Fruit fly (Drosophila melanogaster) whole organism, embryonic: ENCODE measurements around the gene CG7530.

Source experiments
- Awh ChIP-seq: fragments of 200-800 bp; sonication (Bioruptor generic); IDR thresholded peaks from 2 replicates; pipeline ENCODE4, ENCODE4 v1.3.6; 2022; ENCODE audit warnings: missing biosample characterization, missing genetic modification characterization
- Bgb ChIP-seq: fragments of 200-800 bp; sonication (Bioruptor generic); IDR thresholded peaks from 2 replicates; pipeline ENCODE4 v1.3.6; 2022; ENCODE audit warnings: missing biosample characterization, missing genetic modification characterization; ENCODE audit not compliant: partially characterized antibody
- CG10565 ChIP-seq: fragments of 200-800 bp; sonication (Bioruptor generic); optimal IDR thresholded peaks from 3 replicates; lab custom pipeline; 2016; ENCODE audit warnings: missing biosample characterization, mild to moderate bottlenecking, missing genetic modification characterization
- CG11696 ChIP-seq: fragments of 200-800 bp; sonication (Bioruptor generic); IDR thresholded peaks from 2 replicates; pipeline ENCODE4 v1.3.6; 2022; ENCODE audit warnings: missing biosample characterization, missing genetic modification characterization
- CG12942 ChIP-seq: fragments of 200-800 bp; sonication (Bioruptor generic); optimal IDR thresholded peaks from 3 replicates; lab custom pipeline; 2016; ENCODE audit warnings: missing biosample characterization, missing genetic modification characterization
- CG14667 ChIP-seq: fragments of 200-800 bp; sonication (Bioruptor generic); IDR thresholded peaks from 2 replicates; pipeline ENCODE4 v1.3.6; 2022; ENCODE audit warnings: missing biosample characterization, missing genetic modification characterization
- CG14860 ChIP-seq: fragments of 200-800 bp; sonication (Bioruptor generic); IDR thresholded peaks from 3 replicates; pipeline ENCODE4 v1.3.6; 2022; ENCODE audit warnings: missing biosample characterization, missing genetic modification characterization; ENCODE audit not compliant: partially characterized antibody
- CG18011 ChIP-seq: fragments of 200-800 bp; sonication (Bioruptor generic); optimal IDR thresholded peaks from 2 replicates; lab custom pipeline; 2017; ENCODE audit warnings: missing biosample characterization, missing genetic modification characterization, mild to moderate bottlenecking, moderate library complexity, missing genotype
- CG2199 ChIP-seq: fragments of 200-800 bp; sonication (Bioruptor generic); IDR thresholded peaks from 3 replicates; pipeline ENCODE4 v1.3.6; 2022; ENCODE audit warnings: missing biosample characterization, missing genetic modification characterization
- CG30403 ChIP-seq: fragments of 200-800 bp; sonication (Bioruptor generic); optimal IDR thresholded peaks from 3 replicates; lab custom pipeline; 2016; ENCODE audit warnings: missing biosample characterization, missing genetic modification characterization
- CG31441 ChIP-seq: fragments of 200-800 bp; sonication (Bioruptor generic); IDR thresholded peaks from 2 replicates; pipeline ENCODE4 v1.3.6; 2022; ENCODE audit warnings: missing biosample characterization, missing genetic modification characterization
- CG3163 ChIP-seq: fragments of 200-800 bp; sonication (Bioruptor generic); optimal IDR thresholded peaks from 3 replicates; lab custom pipeline; 2016; ENCODE audit warnings: missing biosample characterization, missing genetic modification characterization
- CG34422 ChIP-seq: fragments of 200-800 bp; sonication (Bioruptor generic); IDR thresholded peaks from 3 replicates; pipeline ENCODE4 v1.3.6; 2022; ENCODE audit warnings: missing biosample characterization, missing genetic modification characterization
- CG4617 ChIP-seq: fragments of 200-800 bp; sonication (Bioruptor generic); optimal IDR thresholded peaks from 3 replicates; lab custom pipeline; 2016; ENCODE audit warnings: missing biosample characterization, missing genetic modification characterization, borderline replicate concordance
- CG6791 ChIP-seq: fragments of 200-800 bp; sonication (Bioruptor generic); IDR thresholded peaks from 3 replicates; pipeline ENCODE4 v1.3.6; 2022; ENCODE audit warnings: missing biosample characterization, missing genetic modification characterization; ENCODE audit not compliant: partially characterized antibody
- CG7786 ChIP-seq: fragments of 200-800 bp; sonication (Bioruptor generic); optimal IDR thresholded peaks from 2 replicates; lab custom pipeline; 2016; ENCODE audit warnings: missing biosample characterization, missing genetic modification characterization
- CG8359 ChIP-seq: fragments of 200-800 bp; sonication (Bioruptor generic); optimal IDR thresholded peaks from 2 replicates; lab custom pipeline; 2017; ENCODE audit warnings: missing biosample characterization, mild to moderate bottlenecking, missing genetic modification characterization, borderline replicate concordance
- CG9817 ChIP-seq: fragments of 200-800 bp; sonication (Bioruptor generic); optimal IDR thresholded peaks from 2 replicates; lab custom pipeline; 2018; ENCODE audit warnings: missing biosample characterization, mild to moderate bottlenecking, missing genetic modification characterization, moderate library complexity
- D19B ChIP-seq: fragments of 200-800 bp; sonication (Bioruptor generic); optimal IDR thresholded peaks from 2 replicates; lab custom pipeline; 2017; ENCODE audit warnings: missing biosample characterization, mild to moderate bottlenecking, missing genetic modification characterization
- Doc2 ChIP-seq: fragments of 200-800 bp; sonication (Bioruptor generic); IDR thresholded peaks from 2 replicates; pipeline ENCODE4 v1.3.6; 2022; ENCODE audit warnings: missing biosample characterization, missing genetic modification characterization
- E2f1 ChIP-seq: fragments of 200-800 bp; sonication (Bioruptor generic); IDR thresholded peaks from 2 replicates; pipeline ENCODE4 v1.3.6; 2022; ENCODE audit warnings: missing biosample characterization, missing genetic modification characterization
- Fer1 ChIP-seq: fragments of 200-800 bp; sonication (Bioruptor generic); optimal IDR thresholded peaks from 2 replicates; lab custom pipeline; 2017; ENCODE audit warnings: missing biosample characterization, mild to moderate bottlenecking, missing genetic modification characterization
- GATAe ChIP-seq: fragments of 200-800 bp; sonication (Bioruptor generic); conservative IDR thresholded peaks from 2 replicates; pipeline ENCODE4 v1.3.6; 2022; ENCODE audit warnings: missing biosample characterization, missing genetic modification characterization
- Lpt ChIP-seq: fragments of >200 bp; optimal IDR thresholded peaks from 2 replicates; lab custom pipeline; 2018; ENCODE audit warnings: missing biosample characterization, missing genetic modification characterization
- Mad ChIP-seq: fragments of 200-800 bp; sonication (Bioruptor generic); optimal IDR thresholded peaks from 2 replicates; lab custom pipeline; 2016; ENCODE audit warnings: missing biosample characterization, missing genetic modification characterization
- NC2α ChIP-seq: fragments of 200-800 bp; sonication (Bioruptor generic); optimal IDR thresholded peaks from 2 replicates; lab custom pipeline; 2016; ENCODE audit warnings: missing biosample characterization, missing genetic modification characterization
- NFAT ChIP-seq: fragments of 200-800 bp; sonication (Bioruptor generic); IDR thresholded peaks from 2 replicates; pipeline ENCODE4 v1.3.6; 2022; ENCODE audit warnings: missing biosample characterization, missing genetic modification characterization
- Neu2 ChIP-seq: fragments of 200-800 bp; sonication (Bioruptor generic); optimal IDR thresholded peaks from 3 replicates; lab custom pipeline; 2016; ENCODE audit warnings: missing biosample characterization, missing genetic modification characterization, borderline replicate concordance
- Sox102F ChIP-seq: fragments of 200-800 bp; sonication (Bioruptor generic); optimal IDR thresholded peaks from 2 replicates; lab custom pipeline; 2018; ENCODE audit warnings: missing biosample characterization, mild to moderate bottlenecking, missing genetic modification characterization, moderate library complexity
- Sry-β ChIP-seq: fragments of 200-800 bp; sonication (Bioruptor generic); optimal IDR thresholded peaks from 2 replicates; lab custom pipeline; 2018; ENCODE audit warnings: missing biosample characterization, mild to moderate bottlenecking, missing genetic modification characterization, moderate library complexity
- amos ChIP-seq: fragments of 200-800 bp; sonication (Bioruptor generic); IDR thresholded peaks from 2 replicates; pipeline ENCODE4 v1.3.6; 2022; ENCODE audit warnings: missing biosample characterization, missing genetic modification characterization; ENCODE audit not compliant: partially characterized antibody
- ato ChIP-seq: fragments of 200-800 bp; sonication (Bioruptor generic); IDR thresholded peaks from 2 replicates; pipeline ENCODE4 v1.3.6; 2022; ENCODE audit warnings: missing biosample characterization, missing genetic modification characterization; ENCODE audit not compliant: partially characterized antibody
- caup ChIP-seq: fragments of 200-800 bp; sonication (Bioruptor generic); optimal IDR thresholded peaks from 3 replicates; lab custom pipeline; 2017; ENCODE audit warnings: missing biosample characterization, mild to moderate bottlenecking, missing genetic modification characterization, moderate library complexity; ENCODE audit not compliant: severe bottlenecking
- chinmo ChIP-seq: fragments of 200-800 bp; sonication (Bioruptor generic); IDR thresholded peaks from 4 replicates; pipeline ENCODE4 v1.3.6; 2022; ENCODE audit warnings: missing biosample characterization, missing genetic modification characterization; ENCODE audit not compliant: partially characterized antibody
- da ChIP-seq: fragments of 200-800 bp; sonication (Bioruptor generic); optimal IDR thresholded peaks from 2 replicates; lab custom pipeline; 2016; ENCODE audit warnings: missing biosample characterization, missing genetic modification characterization
- dati ChIP-seq: fragments of 200-800 bp; sonication (Bioruptor generic); IDR thresholded peaks from 2 replicates; pipeline ENCODE4 v1.3.6; 2022; ENCODE audit warnings: missing biosample characterization, missing genetic modification characterization
- dimm ChIP-seq: fragments of 200-800 bp; sonication (Bioruptor generic); IDR thresholded peaks from 2 replicates; pipeline ENCODE4 v1.3.6; 2022; ENCODE audit warnings: missing biosample characterization, missing genetic modification characterization
- dmrt99B ChIP-seq: fragments of 200-800 bp; sonication (Bioruptor generic); optimal IDR thresholded peaks from 2 replicates; lab custom pipeline; 2018; ENCODE audit warnings: missing biosample characterization, mild to moderate bottlenecking, missing genetic modification characterization, moderate library complexity
- ewg ChIP-seq: fragments of 200-800 bp; sonication (Bioruptor generic); optimal IDR thresholded peaks from 3 replicates; lab custom pipeline; 2017; ENCODE audit warnings: mild to moderate bottlenecking, missing biosample characterization, missing genetic modification reagents, missing genetic modification characterization
- fru ChIP-seq: fragments of >200 bp; optimal IDR thresholded peaks from 2 replicates; lab custom pipeline; 2017
- gcm ChIP-seq: fragments of 200-800 bp; sonication (Bioruptor generic); optimal IDR thresholded peaks from 2 replicates; lab custom pipeline; 2019; ENCODE audit warnings: missing biosample characterization, mild to moderate bottlenecking, missing genetic modification characterization, moderate library complexity
- gem ChIP-seq: fragments of 200-800 bp; sonication (Bioruptor generic); optimal IDR thresholded peaks from 2 replicates; lab custom pipeline; 2019; ENCODE audit warnings: missing biosample characterization, mild to moderate bottlenecking, missing genetic modification characterization, moderate library complexity
- gro ChIP-seq: fragments of 200-800 bp; sonication (Bioruptor generic); optimal IDR thresholded peaks from 2 replicates; lab custom pipeline; 2016; ENCODE audit warnings: missing biosample characterization, missing genetic modification characterization
- jigr1 ChIP-seq: fragments of 200-800 bp; sonication (Bioruptor generic); IDR thresholded peaks from 3 replicates; pipeline ENCODE4 v1.3.6; 2022; ENCODE audit warnings: missing biosample characterization, missing genetic modification characterization
- jumu ChIP-seq: fragments of 200-800 bp; sonication (Bioruptor generic); optimal IDR thresholded peaks from 3 replicates; lab custom pipeline; 2016; ENCODE audit warnings: missing biosample characterization, missing genetic modification characterization
- lbe ChIP-seq: fragments of 200-800 bp; sonication (Bioruptor generic); optimal IDR thresholded peaks from 2 replicates; lab custom pipeline; 2016; ENCODE audit warnings: missing biosample characterization, mild to moderate bottlenecking, missing genetic modification characterization
- mam ChIP-seq: fragments of 200-800 bp; sonication (Bioruptor generic); optimal IDR thresholded peaks from 3 replicates; lab custom pipeline; 2016; ENCODE audit warnings: missing biosample characterization, missing genetic modification characterization
- nerfin-1 ChIP-seq: fragments of 200-800 bp; sonication (Bioruptor generic); optimal IDR thresholded peaks from 3 replicates; lab custom pipeline; 2019; ENCODE audit warnings: missing biosample characterization, mild to moderate bottlenecking, missing genetic modification characterization, moderate library complexity
- run ChIP-seq: fragments of 200-800 bp; sonication (Bioruptor generic); optimal IDR thresholded peaks from 3 replicates; lab custom pipeline; 2018; ENCODE audit warnings: missing biosample characterization, mild to moderate bottlenecking, missing genetic modification characterization
- stc ChIP-seq: fragments of 200-800 bp; sonication (Bioruptor generic); IDR thresholded peaks from 2 replicates; pipeline ENCODE4 v1.3.6; 2022; ENCODE audit warnings: missing biosample characterization, missing genetic modification characterization

CG7530 gene

DNA sequence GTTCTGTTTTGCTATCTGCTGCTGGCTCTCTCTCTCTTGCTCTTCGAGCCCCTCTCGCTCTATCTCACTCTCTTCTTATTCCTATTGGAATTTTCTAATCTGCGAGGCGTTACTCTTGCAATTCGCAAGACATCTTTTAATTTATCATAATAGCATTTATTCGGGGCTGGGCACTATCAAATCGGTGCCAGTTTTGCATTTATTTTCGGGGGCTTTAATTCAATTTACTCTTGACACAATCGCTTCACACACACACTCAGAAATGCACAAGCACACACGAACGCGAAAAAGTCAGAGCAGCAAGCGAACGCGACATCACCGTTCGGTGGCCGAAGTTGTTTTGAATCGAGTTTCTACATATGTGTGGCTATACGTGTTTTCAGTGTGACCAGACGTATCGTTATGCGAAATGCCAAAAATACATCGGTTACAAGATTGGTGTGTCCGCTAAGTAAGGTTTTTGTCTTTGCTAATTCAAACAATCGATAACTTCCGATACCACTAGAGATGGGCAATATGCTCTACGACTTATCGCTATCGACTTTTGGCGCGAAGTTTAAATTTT lies 34.3 kb downstream of the CG7530 start, which contains the start of gene Meltrin (continued):
- TF ChIP-seq Fer1 (GFP tag; lab: Kevin White, UChicago) (peak; percentile 79), nerfin-1 (tag; lab: Kevin White, UChicago) (peak; percentile 96), jigr1 (GFP tag; lab: Robert Waterston, UW) (no peak), D19B (GFP tag; lab: Kevin White, UChicago) (no peak), ato (GFP tag; lab: Robert Waterston, UW) (no peak), CG6791 (GFP tag; lab: Robert Waterston, UW) (no peak), dimm (no peak), CG14667 (no peak), gro (GFP tag; lab: Kevin White, UChicago) (peak; percentile 87), CG8359 (GFP tag; lab: Kevin White, UChicago) (no peak), NC2α (GFP tag; lab: Kevin White, UChicago) (peak; percentile 36), caup (GFP tag; lab: Kevin White, UChicago) (peak; percentile 77), gem (peak; percentile 15), CG30403 (GFP tag; lab: Kevin White, UChicago) (peak; percentile 6), Mad (GFP tag; lab: Kevin White, UChicago) (peak; percentile 62), chinmo (no peak), CG10565 (GFP tag; lab: Kevin White, UChicago) (no peak), CG14860 (GFP tag; lab: Robert Waterston, UW) (no peak), CG34422 (GFP tag; lab: Robert Waterston, UW) (no peak), dati (GFP tag; lab: Robert Waterston, UW) (no peak), Doc2 (no peak), CG12942 (GFP tag; lab: Kevin White, UChicago) (peak; percentile 35), amos (GFP tag; lab: Robert Waterston, UW) (no peak), fru (lab: Kevin White, UChicago) (no peak), Bgb (GFP tag; lab: Robert Waterston, UW) (no peak), NFAT (GFP tag; lab: Robert Waterston, UW) (no peak), da (peak; percentile 49), GATAe (GFP tag; lab: Robert Waterston, UW) (no peak), Neu2 (no peak), Lpt (GFP tag; lab: Kevin White, UChicago) (no peak), gcm (GFP tag; lab: Kevin White, UChicago) (peak; percentile 66), CG9817 (tag; lab: Kevin White, UChicago) (no peak), mam (GFP tag; lab: Kevin White, UChicago) (peak; percentile 49), Sry-β (GFP tag; lab: Kevin White, UChicago) (no peak), CG31441 (GFP tag; lab: Robert Waterston, UW) (no peak), ewg (GFP tag; lab: Kevin White, UChicago) (peak; percentile 42), Awh (GFP tag; lab: Robert Waterston, UW) (no peak), dmrt99B (peak; percentile 41), CG4617 (GFP tag; lab: Kevin White, UChicago) (no peak), run (tag; lab: Kevin White, UChicago) (peak; percentile 42), Sox102F (GFP tag; lab: Kevin White, UChicago) (no peak), CG18011 (GFP tag; lab: Kevin White, UChicago) (peak; percentile 45), CG7786 (GFP tag; lab: Kevin White, UChicago) (peak; percentile 0), E2f1 (no peak), CG3163 (peak; percentile 81), CG11696 (GFP tag; lab: Robert Waterston, UW) (no peak), lbe (GFP tag; lab: Kevin White, UChicago) (peak; percentile 61), stc (GFP tag; lab: Robert Waterston, UW) (no peak), CG2199 (GFP tag; lab: Robert Waterston, UW) (no peak), jumu (GFP tag; lab: Kevin White, UChicago) (no peak)
